Worm (Caenorhabditis elegans) whole organism, midembryonic: ENCODE results near the gene C04E6.5.

ENCODE experiments used
- T22C8.4 ChIP-seq: fragments of 200-800 bp; sonication (Bioruptor generic); IDR thresholded peaks from 2 replicates; pipeline ENCODE4 v1.3.6; 2022; ENCODE audit warnings: missing genetic modification characterization, missing compliant biosample characterization
- cog-1 ChIP-seq: sonication (generic microtip); optimal IDR thresholded peaks from 2 replicates; lab custom pipeline; 2016; ENCODE audit warnings: missing genetic modification characterization, missing compliant biosample characterization
- flt-1 ChIP-seq: fragments of 200-800 bp; sonication (Bioruptor generic); IDR thresholded peaks from 2 replicates; pipeline ENCODE4 v1.3.6; 2022; ENCODE audit warnings: missing genetic modification characterization, missing compliant biosample characterization
- med-1 ChIP-seq: sonication (generic microtip); optimal IDR thresholded peaks from 2 replicates; lab custom pipeline; 2017; ENCODE audit warnings: missing genetic modification characterization, mild to moderate bottlenecking, missing compliant biosample characterization, antibody characterized with exemption, missing genetic modification reagents; ENCODE audit not compliant: insufficient read depth
- tab-1 ChIP-seq: fragments of 200-800 bp; sonication (Bioruptor generic); IDR thresholded peaks from 2 replicates; pipeline ENCODE4 v1.3.6; 2022; ENCODE audit warnings: missing genetic modification characterization, missing compliant biosample characterization

ce11 chrV:5880064-5880463 lies 21.9 kb upstream of the C04E6.5 start, which contains the start of gene C02G6.3:
- no peak for TF ChIP-seq T22C8.4
- TF ChIP-seq tab-1 (GFP tag; lab: Robert Waterston, UW), result no peak
- no peak for TF ChIP-seq cog-1 (tag; lab: Kevin White, UChicago)
- TF ChIP-seq flt-1 (GFP tag; lab: Robert Waterston, UW), result no peak
- TF ChIP-seq med-1 (GFP tag; lab: Kevin White, UChicago), result no peak
